Worm (Caenorhabditis elegans) whole organism, midembryonic: ENCODE results near the gene C04G6.6.

Source experiments
- flt-1 ChIP-seq: fragments of 200-800 bp; sonication (Bioruptor generic); IDR thresholded peaks from 2 replicates; pipeline ENCODE4 v1.3.6; 2022; ENCODE audit warnings: missing genetic modification characterization, missing compliant biosample characterization
- ztf-23 ChIP-seq: fragments of 200-800 bp; sonication (Bioruptor generic); IDR thresholded peaks from 2 replicates; pipeline ENCODE4 v1.3.6; 2022; ENCODE audit warnings: missing genetic modification reagents, missing genetic modification characterization, missing compliant biosample characterization
- ztf-29 ChIP-seq: fragments of 200-800 bp; sonication (Bioruptor generic); IDR thresholded peaks from 2 replicates; pipeline ENCODE4 v1.3.6; 2022; ENCODE audit warnings: missing genetic modification reagents, missing genetic modification characterization, missing compliant biosample characterization

DNA sequence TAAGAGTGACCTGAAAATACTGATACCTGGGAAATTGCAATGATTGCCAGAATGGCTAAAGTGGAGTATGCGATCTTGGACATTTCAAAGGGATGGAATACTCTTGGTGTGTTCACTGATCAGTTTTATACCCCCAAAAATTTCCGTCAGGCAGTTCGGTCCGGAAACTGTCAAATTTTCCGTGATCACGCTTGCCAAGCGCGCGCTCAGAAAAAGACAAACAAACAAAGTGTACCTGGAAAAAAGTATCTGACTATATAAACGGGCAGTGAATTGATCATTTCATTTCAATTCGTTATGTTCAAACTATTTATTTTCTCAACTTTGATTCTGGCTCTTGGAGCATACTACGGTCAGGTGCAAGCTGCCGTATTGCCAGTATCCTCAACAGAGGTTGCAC is 2.2 kb upstream of the C04G6.6 start, which contains the start of the genes idpb-3 and idpb-1:
- no peak for TF ChIP-seq ztf-23 (GFP tag; lab: Robert Waterston, UW)
- no peak for TF ChIP-seq flt-1 (GFP tag; lab: Robert Waterston, UW)
- no peak for TF ChIP-seq ztf-29 (GFP tag; lab: Robert Waterston, UW)
